Fruit fly (Drosophila melanogaster) whole organism, wandering third instar larva: Measurements from ENCODE around the gene Ip259.
A peak's percentile ranks its signal among the peaks of the same experiment; 100 is the strongest.

Experiments
- CG9705 ChIP-seq: fragments of 200-800 bp; sonication (Bioruptor generic); optimal IDR thresholded peaks from 2 replicates; lab custom pipeline; 2018; ENCODE audit warnings: missing biosample characterization, mild to moderate bottlenecking, missing genetic modification characterization
- CrebA ChIP-seq: fragments of 200-800 bp; sonication (Bioruptor generic); optimal IDR thresholded peaks from 2 replicates; lab custom pipeline; 2016; ENCODE audit warnings: missing biosample characterization, mild to moderate bottlenecking, missing genetic modification characterization, borderline replicate concordance
- N ChIP-seq: fragments of >200 bp; optimal IDR thresholded peaks from 2 replicates; lab custom pipeline; 2018; ENCODE audit warnings: missing biosample characterization, missing external identifiers, missing genetic modification characterization
- h ChIP-seq: fragments of 200-800 bp; sonication (Bioruptor generic); optimal IDR thresholded peaks from 3 replicates; lab custom pipeline; 2016; ENCODE audit warnings: missing biosample characterization, mild to moderate bottlenecking, missing genetic modification characterization
- lola ChIP-seq: fragments of >200 bp; optimal IDR thresholded peaks from 2 replicates; lab custom pipeline; 2017; ENCODE audit warnings: missing biosample characterization, missing genetic modification characterization
- psq ChIP-seq: fragments of 200-800 bp; sonication (Bioruptor generic); optimal IDR thresholded peaks from 3 replicates; lab custom pipeline; 2017; ENCODE audit warnings: missing biosample characterization, mild to moderate bottlenecking, missing genetic modification characterization, moderate library complexity
- woc ChIP-seq: sonication (Bioruptor generic); optimal IDR thresholded peaks from 2 replicates; lab custom pipeline; 2016; ENCODE audit warnings: missing biosample characterization, mild to moderate bottlenecking, missing genetic modification characterization

DNA sequence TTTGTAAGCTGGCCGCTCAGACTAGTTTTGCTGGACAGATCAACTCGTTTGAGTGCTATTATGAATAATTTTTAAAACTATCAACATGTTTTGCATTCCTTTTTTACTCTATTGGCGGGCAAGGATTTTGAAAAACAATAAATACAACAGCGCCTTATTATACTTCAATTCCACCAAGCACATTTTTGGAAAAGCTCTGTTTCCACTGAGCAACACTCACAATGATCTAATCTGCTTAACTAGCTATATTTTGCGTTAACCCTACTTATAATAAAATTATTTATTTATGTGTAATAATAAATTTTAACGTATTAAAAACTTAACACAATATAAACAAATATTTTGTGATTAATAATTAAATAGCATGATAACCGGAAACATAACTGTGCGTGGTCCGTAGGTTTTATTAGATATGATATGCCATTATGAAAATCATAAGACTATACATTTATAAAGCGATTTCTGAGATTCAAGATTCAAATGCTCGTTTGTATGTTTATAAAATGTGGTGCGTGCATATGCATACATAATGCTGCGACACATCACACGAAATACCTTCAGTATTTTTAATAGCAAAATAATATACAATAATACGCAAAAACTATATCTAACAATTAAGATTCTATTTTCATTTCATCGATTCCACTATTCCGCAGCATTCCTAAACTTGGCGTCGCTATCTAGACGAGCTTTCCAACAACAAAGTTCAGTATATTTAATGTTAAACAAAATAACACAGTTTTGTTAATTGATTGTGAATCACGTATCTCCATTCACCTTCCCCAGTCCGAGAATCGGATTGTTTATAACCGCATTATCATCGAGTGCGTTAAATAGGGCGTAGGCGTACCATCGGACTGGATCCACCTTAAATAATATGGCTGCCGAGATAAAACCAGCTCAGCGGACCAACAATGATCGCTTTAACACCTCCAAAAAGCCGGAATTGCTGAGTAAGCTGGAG lies 14.8 kb downstream of the Ip259 start, which contains the start of the genes pie and Wdfy2:
- no peak for TF ChIP-seq h (GFP tag; lab: Kevin White, UChicago)
- TF ChIP-seq CG9705 (GFP tag; lab: Kevin White, UChicago), result no peak
- no peak for TF ChIP-seq psq (GFP tag; lab: Kevin White, UChicago)
- TF ChIP-seq woc, result peak; percentile 41
- TF ChIP-seq lola (GFP tag; lab: Kevin White, UChicago), result peak; percentile 79
- peak; percentile 99 for TF ChIP-seq N (GFP tag; lab: Kevin White, UChicago)
- no peak for TF ChIP-seq CrebA
